Worm (Caenorhabditis elegans) whole organism, L4/young adult: Measurements from ENCODE around the gene fbxa-67.

ENCODE experiments used
- W03F9.2 ChIP-seq: fragments of 150-350 bp; optimal IDR thresholded peaks from 2 replicates; lab custom pipeline; 2014; ENCODE audit warnings: missing biosample characterization, missing genetic modification characterization
- dao-5 ChIP-seq: sonication (generic microtip); optimal IDR thresholded peaks from 2 replicates; lab custom pipeline; 2016; ENCODE audit warnings: missing genotype, missing genetic modification characterization, moderate library complexity, missing compliant biosample characterization
- him-1 ChIP-seq: sonication (generic microtip); optimal IDR thresholded peaks from 2 replicates; lab custom pipeline; 2016; ENCODE audit warnings: missing genotype, missing genetic modification reagents, missing genetic modification characterization, missing compliant biosample characterization

- TF ChIP-seq W03F9.2 (tag; lab: Kevin White, UChicago) (no peak), him-1 (tag; lab: Kevin White, UChicago) (no peak), dao-5 (tag; lab: Kevin White, UChicago) (no peak)
These were observed 7.0 kb downstream of the fbxa-67 start, which contains the start of gene fbxa-59 for ce11 chrIII:943426-943927.
